Worm (Caenorhabditis elegans) whole organism, young adult: ENCODE data around the gene F17C11.6.

ENCODE experiments used
- B0019.2 ChIP-seq: fragments of 200-800 bp; sonication (Bioruptor generic); conservative IDR thresholded peaks from 2 replicates; pipeline ENCODE4 v1.3.6; 2022; ENCODE audit warnings: missing genetic modification reagents, missing genetic modification characterization, missing compliant biosample characterization
- B0336.3 ChIP-seq: fragments of 200-800 bp; sonication (Bioruptor generic); IDR thresholded peaks from 2 replicates; pipeline ENCODE4 v1.3.6; 2022; ENCODE audit warnings: missing genetic modification characterization, missing compliant biosample characterization
- C17E4.6 ChIP-seq: fragments of 200-800 bp; sonication (Bioruptor generic); IDR thresholded peaks from 2 replicates; pipeline ENCODE4 v1.3.6; 2022; ENCODE audit warnings: missing genetic modification reagents, missing genetic modification characterization, missing compliant biosample characterization
- F22D6.2 ChIP-seq: sonication (generic microtip); optimal IDR thresholded peaks from 2 replicates; lab custom pipeline; 2016; ENCODE audit warnings: mild to moderate bottlenecking, missing genetic modification characterization, missing compliant biosample characterization
- F23B12.7 ChIP-seq: sonication (generic microtip); optimal IDR thresholded peaks from 2 replicates; lab custom pipeline; 2017; ENCODE audit warnings: missing genetic modification characterization, mild to moderate bottlenecking, missing compliant biosample characterization, antibody characterized with exemption, moderate library complexity; ENCODE audit not compliant: insufficient read depth
- F39B2.1 ChIP-seq: fragments of 200-800 bp; sonication (Bioruptor generic); IDR thresholded peaks from 2 replicates; pipeline ENCODE4 v1.3.6; 2022; ENCODE audit warnings: missing genetic modification reagents, missing genetic modification characterization, missing compliant biosample characterization
- F55B11.4 ChIP-seq: sonication (generic microtip); optimal IDR thresholded peaks from 2 replicates; lab custom pipeline; 2016; ENCODE audit warnings: missing compliant biosample characterization, missing genetic modification characterization, borderline replicate concordance; ENCODE audit not compliant: insufficient read depth
- F57A8.1 ChIP-seq: fragments of 200-800 bp; sonication (Bioruptor generic); optimal IDR thresholded peaks from 2 replicates; lab custom pipeline; 2018; ENCODE audit warnings: mild to moderate bottlenecking, missing genetic modification characterization, moderate library complexity, missing compliant biosample characterization
- K12H6.12 ChIP-seq: fragments of 200-800 bp; sonication (Bioruptor generic); optimal IDR thresholded peaks from 2 replicates; lab custom pipeline; 2018; ENCODE audit warnings: mild to moderate bottlenecking, missing genetic modification characterization, missing compliant biosample characterization
- Y67H2A.10 ChIP-seq: fragments of 200-800 bp; sonication (Bioruptor generic); conservative IDR thresholded peaks from 2 replicates; pipeline ENCODE4 v1.3.6; 2022; ENCODE audit warnings: missing genetic modification reagents, missing genetic modification characterization, missing compliant biosample characterization
- ZK185.1 ChIP-seq: sonication (generic microtip); optimal IDR thresholded peaks from 2 replicates; lab custom pipeline; 2016; ENCODE audit warnings: mild to moderate bottlenecking, missing genetic modification characterization, missing compliant biosample characterization; ENCODE audit not compliant: poor library complexity, severe bottlenecking
- akir-1 ChIP-seq: fragments of 200-800 bp; sonication (Bioruptor generic); optimal IDR thresholded peaks from 2 replicates; lab custom pipeline; 2018; ENCODE audit warnings: mild to moderate bottlenecking, missing genetic modification characterization, moderate library complexity, missing compliant biosample characterization
- aptf-2 ChIP-seq: fragments of 200-800 bp; sonication (Bioruptor generic); conservative IDR thresholded peaks from 2 replicates; pipeline ENCODE4 v1.3.6; 2022; ENCODE audit warnings: missing genetic modification reagents, missing genetic modification characterization, missing compliant biosample characterization
- atf-7 ChIP-seq: sonication (generic microtip); optimal IDR thresholded peaks from 2 replicates; lab custom pipeline; 2017; ENCODE audit warnings: mild to moderate bottlenecking, missing genetic modification characterization, missing compliant biosample characterization
- attf-3 ChIP-seq: fragments of 200-800 bp; sonication (Bioruptor generic); conservative IDR thresholded peaks from 2 replicates; pipeline ENCODE4 v1.3.6; 2022; ENCODE audit warnings: missing genetic modification reagents, missing genetic modification characterization, missing compliant biosample characterization
- bed-1 ChIP-seq: fragments of 200-800 bp; sonication (Bioruptor generic); IDR thresholded peaks from 2 replicates; pipeline ENCODE4 v1.3.6; 2022; ENCODE audit warnings: missing genetic modification reagents, missing genetic modification characterization, missing compliant biosample characterization
- cebp-1 ChIP-seq, 2 experiments: fragments of 200-800 bp in 1 of 2; sonication (Bioruptor generic) in 1 of 2; sonication (generic microtip) in 1 of 2; IDR thresholded peaks in 1 of 2; optimal IDR thresholded peaks in 1 of 2; 2 replicates each; pipeline versions ENCODE4 v1.3.6 to Lab custom; 2017 to 2022; ENCODE audit warnings: missing compliant biosample characterization in 2 of 2, missing genetic modification characterization in 2 of 2, mild to moderate bottlenecking in 1 of 2, missing genetic modification reagents in 1 of 2, moderate library complexity in 1 of 2
- ceh-100 ChIP-seq: fragments of 200-800 bp; sonication (Bioruptor generic); IDR thresholded peaks from 2 replicates; pipeline ENCODE4 v1.3.6; 2022; ENCODE audit warnings: missing genetic modification reagents, missing genetic modification characterization, missing compliant biosample characterization
- die-1 ChIP-seq: sonication (generic microtip); optimal IDR thresholded peaks from 2 replicates; lab custom pipeline; 2016; ENCODE audit warnings: missing genotype, mild to moderate bottlenecking, missing genetic modification characterization, missing compliant biosample characterization
- dpl-1 ChIP-seq: fragments of 150-350 bp; optimal IDR thresholded peaks from 2 replicates; lab custom pipeline; 2014; ENCODE audit warnings: missing biosample characterization, missing genetic modification reagents, missing genetic modification characterization
- egl-18 ChIP-seq: fragments of 200-800 bp; sonication (Bioruptor generic); IDR thresholded peaks from 2 replicates; pipeline ENCODE4 v1.3.6; 2022; ENCODE audit warnings: missing genetic modification reagents, missing genetic modification characterization, missing compliant biosample characterization
- egrh-3 ChIP-seq: fragments of 200-800 bp; sonication (Bioruptor generic); IDR thresholded peaks from 2 replicates; pipeline ENCODE4 v1.3.6; 2022; ENCODE audit warnings: missing genetic modification reagents, missing genetic modification characterization, missing compliant biosample characterization
- fkh-3 ChIP-seq: sonication (generic microtip); optimal IDR thresholded peaks from 2 replicates; lab custom pipeline; 2016; ENCODE audit warnings: mild to moderate bottlenecking, missing genetic modification characterization, missing compliant biosample characterization
- him-1 ChIP-seq: sonication (generic microtip); optimal IDR thresholded peaks from 2 replicates; lab custom pipeline; 2016; ENCODE audit warnings: missing genotype, missing genetic modification reagents, missing genetic modification characterization, missing compliant biosample characterization
- hmg-1.2 ChIP-seq: fragments of 200-800 bp; sonication (Bioruptor generic); IDR thresholded peaks from 2 replicates; pipeline ENCODE4 v1.3.6; 2022; ENCODE audit warnings: missing genetic modification reagents, missing genetic modification characterization, missing compliant biosample characterization
- hmg-20 ChIP-seq: fragments of 200-800 bp; sonication (Bioruptor generic); IDR thresholded peaks from 2 replicates; pipeline ENCODE4 v1.3.6; 2022; ENCODE audit warnings: missing genetic modification reagents, missing genetic modification characterization, missing compliant biosample characterization
- lag-1 ChIP-seq: fragments of 200-800 bp; sonication (Bioruptor generic); IDR thresholded peaks from 2 replicates; pipeline ENCODE4 v1.3.6; 2022; ENCODE audit warnings: missing genetic modification reagents, missing genetic modification characterization, missing compliant biosample characterization
- let-526 ChIP-seq: fragments of 200-800 bp; sonication (Bioruptor generic); IDR thresholded peaks from 2 replicates; pipeline ENCODE4 v1.3.6; 2022; ENCODE audit warnings: missing genetic modification reagents, missing genetic modification characterization, missing compliant biosample characterization
- let-607 ChIP-seq, 2 experiments: fragments of 200-800 bp in 1 of 2; sonication (Bioruptor generic) in 1 of 2; sonication (generic microtip) in 1 of 2; optimal IDR thresholded peaks; 2 replicates each; lab custom pipeline; 2016 to 2018; ENCODE audit warnings: mild to moderate bottlenecking in 2 of 2, missing compliant biosample characterization in 2 of 2, missing genetic modification characterization in 2 of 2, moderate library complexity in 2 of 2, missing genotype in 1 of 2
- lsy-27 ChIP-seq: sonication (generic microtip); optimal IDR thresholded peaks from 2 replicates; lab custom pipeline; 2017; ENCODE audit warnings: missing genetic modification characterization, mild to moderate bottlenecking, missing compliant biosample characterization, antibody characterized with exemption, missing genotype, borderline replicate concordance; ENCODE audit not compliant: insufficient read depth
- madf-3 ChIP-seq: fragments of 200-800 bp; sonication (Bioruptor generic); IDR thresholded peaks from 2 replicates; pipeline ENCODE4 v1.3.6; 2022; ENCODE audit warnings: missing genetic modification reagents, missing genetic modification characterization, missing compliant biosample characterization
- madf-8 ChIP-seq: fragments of 200-800 bp; sonication (Bioruptor generic); conservative IDR thresholded peaks from 2 replicates; pipeline ENCODE4 v1.3.6; 2022; ENCODE audit warnings: missing genetic modification reagents, missing genetic modification characterization, missing compliant biosample characterization
- mcd-1 ChIP-seq: fragments of 200-800 bp; sonication (Bioruptor generic); IDR thresholded peaks from 2 replicates; pipeline ENCODE4 v1.3.6; 2022; ENCODE audit warnings: missing genetic modification reagents, missing genetic modification characterization, missing compliant biosample characterization
- mel-28 ChIP-seq: sonication (generic microtip); optimal IDR thresholded peaks from 2 replicates; lab custom pipeline; 2016; ENCODE audit warnings: borderline replicate concordance, mild to moderate bottlenecking, missing genetic modification characterization, missing compliant biosample characterization
- mes-4 ChIP-seq: sonication (generic microtip); optimal IDR thresholded peaks from 2 replicates; lab custom pipeline; 2016; ENCODE audit warnings: missing genotype, missing genetic modification characterization, missing compliant biosample characterization
- mxl-1 ChIP-seq: sonication (generic microtip); optimal IDR thresholded peaks from 2 replicates; lab custom pipeline; 2016; ENCODE audit warnings: missing genetic modification characterization, missing compliant biosample characterization
- pha-4 ChIP-seq: fragments of 150-350 bp; sonication (generic microtip); optimal IDR thresholded peaks from 2 replicates; lab custom pipeline; 2014; ENCODE audit warnings: missing biosample characterization, missing genetic modification reagents, missing genetic modification characterization
- sdz-38 ChIP-seq: sonication (generic microtip); optimal IDR thresholded peaks from 2 replicates; lab custom pipeline; 2016; ENCODE audit warnings: missing genotype, missing genetic modification characterization, missing compliant biosample characterization
- sea-2 ChIP-seq: fragments of 200-800 bp; sonication (Bioruptor generic); IDR thresholded peaks from 2 replicates; pipeline ENCODE4 v1.3.6; 2022; ENCODE audit warnings: missing genetic modification characterization, missing compliant biosample characterization
- snpc-1.1 ChIP-seq: sonication (generic microtip); optimal IDR thresholded peaks from 2 replicates; lab custom pipeline; 2017; ENCODE audit warnings: missing genetic modification characterization, mild to moderate bottlenecking, missing compliant biosample characterization, antibody characterized with exemption, moderate library complexity, missing genotype, missing genetic modification reagents; ENCODE audit not compliant: insufficient read depth
- snpc-1.3 ChIP-seq: sonication (generic microtip); optimal IDR thresholded peaks from 2 replicates; lab custom pipeline; 2017; ENCODE audit warnings: missing genetic modification characterization, mild to moderate bottlenecking, missing compliant biosample characterization, antibody characterized with exemption, moderate library complexity, missing genotype, missing genetic modification reagents; ENCODE audit not compliant: insufficient read depth
- snpc-3.4 ChIP-seq: sonication (generic microtip); optimal IDR thresholded peaks from 2 replicates; lab custom pipeline; 2017; ENCODE audit warnings: missing genetic modification characterization, mild to moderate bottlenecking, missing compliant biosample characterization, antibody characterized with exemption, moderate library complexity, missing genotype, missing genetic modification reagents
- zfh-2 ChIP-seq: fragments of 200-800 bp; sonication (Bioruptor generic); conservative IDR thresholded peaks from 2 replicates; pipeline ENCODE4 v1.3.6; 2022; ENCODE audit warnings: missing genetic modification reagents, missing genetic modification characterization, missing compliant biosample characterization
- ztf-26 ChIP-seq: sonication (generic microtip); optimal IDR thresholded peaks from 2 replicates; lab custom pipeline; 2017; ENCODE audit warnings: missing genetic modification characterization, missing compliant biosample characterization
- ztf-3 ChIP-seq: fragments of 200-800 bp; sonication (Bioruptor generic); optimal IDR thresholded peaks from 2 replicates; lab custom pipeline; 2018; ENCODE audit warnings: mild to moderate bottlenecking, missing genetic modification characterization, missing compliant biosample characterization
- ztf-6 ChIP-seq: fragments of 200-800 bp; sonication (Bioruptor generic); IDR thresholded peaks from 2 replicates; pipeline ENCODE4 v1.3.6; 2022; ENCODE audit warnings: missing genetic modification reagents, missing genetic modification characterization, missing compliant biosample characterization

F17C11.6 gene

ce11 chrV:10965501-10965900 is 10.6 kb downstream of the F17C11.6 start, which contains the start of the genes ctf-4 and eef-1G (continued):
- TF ChIP-seq F39B2.1 (GFP tag; lab: Robert Waterston, UW) (no peak), let-526 (GFP tag; lab: Robert Waterston, UW) (peak; percentile 87), egrh-3 (GFP tag; lab: Robert Waterston, UW) (no peak), mel-28 (no peak), F23B12.7 (peak; percentile 97), snpc-1.1 (tag; lab: Kevin White, UChicago) (peak; percentile 59), snpc-1.3 (tag; lab: Kevin White, UChicago) (peak; percentile 88), lag-1 (no peak), ztf-26 (tag; lab: Kevin White, UChicago) (peak; percentile 77), dpl-1 (GFP tag; lab: Kevin White, UChicago) (peak; percentile 89), mxl-1 (tag; lab: Kevin White, UChicago) (no peak), die-1 (tag; lab: Kevin White, UChicago) (no peak), fkh-3 (tag; lab: Kevin White, UChicago) (no peak), zfh-2 (GFP tag; lab: Robert Waterston, UW) (no peak), F55B11.4 (tag; lab: Kevin White, UChicago) (no peak), C17E4.6 (GFP tag; lab: Robert Waterston, UW) (peak; percentile 54; the same call in 1 of the 2 replicates), him-1 (tag; lab: Kevin White, UChicago) (peak; percentile 8), sea-2 (GFP tag; lab: Robert Waterston, UW) (no peak), Y67H2A.10 (GFP tag; lab: Robert Waterston, UW) (0 out of 2 replicates have a peak, but pooled peaks have one; percentile 32), hmg-20 (0 out of 2 replicates have a peak, but pooled peaks have one; percentile 49), hmg-1.2 (GFP tag; lab: Robert Waterston, UW) (peak; percentile 99), madf-3 (peak; percentile 90), egl-18 (GFP tag; lab: Robert Waterston, UW) (0 out of 2 replicates have a peak, but pooled peaks have one; percentile 52), pha-4 (tag; lab: Kevin White, UChicago) (peak; percentile 87), akir-1 (GFP tag; lab: Kevin White, UChicago) (no peak), F22D6.2 (peak; percentile 70), ZK185.1 (peak; percentile 94), atf-7 (tag; lab: Kevin White, UChicago) (peak; percentile 83), ztf-6 (GFP tag; lab: Robert Waterston, UW) (peak; percentile 71; the same call in 1 of the 2 replicates), mcd-1 (GFP tag; lab: Robert Waterston, UW) (peak; percentile 98), B0336.3 (peak; percentile 75), snpc-3.4 (tag; lab: Kevin White, UChicago) (peak; percentile 93), madf-8 (GFP tag; lab: Robert Waterston, UW) (peak; percentile 64), K12H6.12 (peak; percentile 85), sdz-38 (no peak), B0019.2 (peak; percentile 57), let-607 (tag; optimal IDR thresholded peaks at IDR 0.05; lab: Kevin White, UChicago) (peak; percentile 91 to 94), lsy-27 (no peak), cebp-1 (GFP tag; IDR thresholded peaks at IDR 0.05; lab: Robert Waterston, UW) (peak; percentile 61; the same call in 1 of the 2 replicates), cebp-1 (tag; optimal IDR thresholded peaks at IDR 0.05; lab: Kevin White, UChicago) (peak; percentile 88), attf-3 (GFP tag; lab: Robert Waterston, UW) (peak; percentile 75), ztf-3 (GFP tag; lab: Kevin White, UChicago) (peak; percentile 36), F57A8.1 (GFP tag; lab: Kevin White, UChicago) (no peak), ceh-100 (GFP tag; lab: Robert Waterston, UW) (peak; percentile 77), bed-1 (no peak), mes-4 (no peak), aptf-2 (GFP tag; lab: Robert Waterston, UW) (0 out of 2 replicates have a peak, but pooled peaks have one; percentile 7)
